Worm (Caenorhabditis elegans): ENCODE results near the gene ZC196.2.

The ZC196.2 gene

ce11 chrV:8786245-8786644 is 47.0 kb downstream of the ZC196.2 start, which contains the start of gene sup-37:
sup-37 (plus strand) TSS chrV:8786545.
- TF ChIP-seq egl-13 (tag; optimal IDR thresholded peaks at IDR 0.05): no peak
- no peak for TF ChIP-seq ceh-63 (GFP tag; optimal IDR thresholded peaks at IDR 0.05)
- TF ChIP-seq ama-1 (optimal IDR thresholded peaks at IDR 0.05): no peak
- no peak for TF ChIP-seq unc-86 (tag; optimal IDR thresholded peaks at IDR 0.05)
- TF ChIP-seq irx-1 (tag; optimal IDR thresholded peaks at IDR 0.05): no peak
- no peak for TF ChIP-seq fkh-4 (tag; optimal IDR thresholded peaks at IDR 0.05; ENCODE audit: borderline replicate concordance)
- no peak for TF ChIP-seq ceh-8 (GFP tag; optimal IDR thresholded peaks at IDR 0.05)
- TF ChIP-seq lin-35 (GFP tag; optimal IDR thresholded peaks at IDR 0.05): no peak
- TF ChIP-seq hlh-4 (tag; optimal IDR thresholded peaks at IDR 0.05): no peak
- TF ChIP-seq nhr-84 (tag; optimal IDR thresholded peaks at IDR 0.05): no peak
- no peak for TF ChIP-seq zag-1 (tag; optimal IDR thresholded peaks at IDR 0.05)
- no peak for TF ChIP-seq nhr-11 (tag; optimal IDR thresholded peaks at IDR 0.05)
- no peak for TF ChIP-seq lin-15B (tag; optimal IDR thresholded peaks at IDR 0.05)
- no peak for TF ChIP-seq fkh-8 (tag; optimal IDR thresholded peaks at IDR 0.05)
- TF ChIP-seq nhr-12 (tag; optimal IDR thresholded peaks at IDR 0.05): no peak
- TF ChIP-seq vab-15 (tag; optimal IDR thresholded peaks at IDR 0.05): no peak
- TF ChIP-seq nhr-76 (tag; optimal IDR thresholded peaks at IDR 0.05): no peak

- no peak for TF ChIP-seq mab-9 (GFP tag; IDR thresholded peaks at IDR 0.05)
These were observed 50.1 kb downstream of the ZC196.2 start for ce11 chrV:8789345-8789744.

Measured in whole organism, L1 larva.